Worm (Caenorhabditis elegans): Measurements from ENCODE around the gene ubh-4.

ubh-4 gene

DNA sequence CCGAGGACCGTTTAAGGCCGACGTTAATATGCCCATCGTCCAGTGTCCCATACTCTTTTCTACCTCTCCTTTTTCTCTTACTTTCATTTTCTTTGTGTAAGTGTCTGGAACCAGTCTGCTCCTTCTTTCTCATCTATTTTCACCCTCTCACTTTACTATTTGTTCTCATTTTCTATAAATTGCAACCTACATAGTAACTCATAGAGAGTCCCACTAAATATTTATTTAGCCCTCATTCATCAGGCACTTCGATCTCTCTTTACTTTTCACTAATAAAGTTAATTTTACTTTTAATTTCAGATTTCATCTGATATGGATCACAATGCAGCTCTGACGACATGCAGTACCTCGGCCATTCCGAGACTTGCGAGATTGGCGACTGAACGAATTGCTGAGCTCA lies 22.0 kb downstream of the ubh-4 start, which contains the start of gene zyg-11:
Gene zyg-11 (plus strand): TSS at position 301 of the 400 bp plus-strand sequence.
- TF ChIP-seq unc-55 (GFP tag; optimal IDR thresholded peaks at IDR 0.05) (no peak), syd-9 (tag; optimal IDR thresholded peaks at IDR 0.05) (no peak), nfya-1 (tag; optimal IDR thresholded peaks at IDR 0.05) (no peak), T23F11.4 (GFP tag; optimal IDR thresholded peaks at IDR 0.05) (no peak), fkh-6 (tag; optimal IDR thresholded peaks at IDR 0.05) (no peak), sox-2 (GFP tag; IDR thresholded peaks at IDR 0.05) (no peak), fkh-10 (GFP tag; optimal IDR thresholded peaks at IDR 0.05) (no peak), mec-3 (tag; optimal IDR thresholded peaks at IDR 0.05; ENCODE audit: borderline replicate concordance) (no peak), ceh-48 (tag; optimal IDR thresholded peaks at IDR 0.05) (no peak), ets-4 (tag; optimal IDR thresholded peaks at IDR 0.05) (no peak), pag-3 (tag; optimal IDR thresholded peaks at IDR 0.05; ENCODE audit: borderline replicate concordance) (no peak), sox-4 (tag; optimal IDR thresholded peaks at IDR 0.05) (no peak), fax-1 (tag; optimal IDR thresholded peaks at IDR 0.05) (no peak)

DNA sequence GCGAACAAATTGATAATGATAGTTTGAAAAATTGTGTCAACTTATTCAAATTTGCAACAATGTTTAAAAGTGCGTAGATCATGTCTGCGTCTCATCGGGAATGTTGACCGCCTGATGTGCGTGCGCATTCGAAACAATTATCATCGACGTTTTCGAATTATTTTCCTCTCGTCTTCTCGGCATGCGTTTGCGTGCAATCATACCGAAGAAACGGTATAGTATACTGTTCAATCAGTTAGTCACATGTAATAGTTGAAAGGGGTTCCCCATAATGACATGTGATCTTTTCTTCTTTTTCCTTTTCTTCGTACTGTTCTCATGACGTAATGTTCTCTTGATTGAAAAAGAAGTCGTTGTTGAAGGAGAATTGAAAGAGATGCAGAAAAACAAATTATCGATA lies 22.6 kb downstream of the ubh-4 start:
- TF ChIP-seq ceh-48 (tag; optimal IDR thresholded peaks at IDR 0.05) = no peak
- peak; percentile 78 for TF ChIP-seq hlh-30 (tag; optimal IDR thresholded peaks at IDR 0.05; ENCODE audit: insufficient read depth)
- no peak for TF ChIP-seq ceh-30 (tag; optimal IDR thresholded peaks at IDR 0.05)

DNA sequence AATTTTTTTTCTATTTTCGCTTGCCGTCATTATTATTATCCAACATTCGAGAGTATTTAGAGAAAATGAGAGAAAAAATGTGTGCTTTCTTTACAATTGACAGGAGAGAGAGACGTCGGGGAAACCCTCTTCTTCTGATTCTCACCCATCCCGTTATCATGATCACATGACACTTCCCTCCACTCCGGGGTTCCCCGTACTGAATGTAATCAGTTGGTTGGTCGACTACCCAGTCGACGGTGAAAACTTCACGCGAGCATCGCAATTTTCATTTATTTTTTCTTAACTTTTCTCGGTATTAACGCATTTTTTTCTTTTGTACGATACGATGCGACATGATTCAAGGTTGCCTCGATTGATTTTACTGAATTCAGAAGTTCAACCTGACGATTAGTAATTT lies 23.2 kb downstream of the ubh-4 start:
- TF ChIP-seq ahr-1 (tag; optimal IDR thresholded peaks at IDR 0.05) (no peak), hlh-30 (tag; optimal IDR thresholded peaks at IDR 0.05; ENCODE audit: insufficient read depth) (peak; percentile 69)

DNA sequence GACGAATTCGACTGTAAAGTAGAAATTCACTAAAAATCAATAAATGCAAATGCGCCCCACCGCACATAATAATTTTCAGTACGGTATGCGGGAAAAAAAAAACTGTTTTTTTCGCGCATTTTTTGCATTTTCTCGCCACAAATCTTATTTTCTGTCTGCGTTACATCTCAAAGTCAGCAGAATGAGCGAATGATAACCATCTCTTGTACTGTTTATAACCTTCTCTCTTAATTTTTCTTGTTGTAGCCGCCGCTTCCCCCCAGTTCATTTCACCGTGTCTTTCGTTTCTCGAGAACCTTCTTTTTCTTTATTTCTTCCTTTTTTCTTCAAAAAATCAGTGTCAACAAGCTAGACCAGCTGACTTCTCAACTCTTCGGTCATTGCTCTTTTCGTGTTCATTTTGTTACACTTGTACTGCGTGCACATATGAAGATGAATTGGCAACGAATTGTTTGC lies 23.9 kb downstream of the ubh-4 start:
- TF ChIP-seq unc-86 (tag; optimal IDR thresholded peaks at IDR 0.05) = no peak
- TF ChIP-seq gmeb-2 (tag; optimal IDR thresholded peaks at IDR 0.05) = no peak
- TF ChIP-seq dve-1 (tag; optimal IDR thresholded peaks at IDR 0.05) = no peak
- no peak for TF ChIP-seq tbx-2 (tag; optimal IDR thresholded peaks at IDR 0.05)
- no peak for TF ChIP-seq unc-55 (GFP tag; optimal IDR thresholded peaks at IDR 0.05)
- no peak for TF ChIP-seq tbx-7 (tag; optimal IDR thresholded peaks at IDR 0.05)
- TF ChIP-seq fax-1 (tag; optimal IDR thresholded peaks at IDR 0.05) = no peak
- no peak for TF ChIP-seq elt-4 (tag; optimal IDR thresholded peaks at IDR 0.05)
- TF ChIP-seq F13H6.1 (tag; optimal IDR thresholded peaks at IDR 0.05) = no peak
- TF ChIP-seq odd-2 (tag; optimal IDR thresholded peaks at IDR 0.05) = no peak
- no peak for TF ChIP-seq ceh-6 (GFP tag; optimal IDR thresholded peaks at IDR 0.05)
- no peak for TF ChIP-seq pha-2 (tag; optimal IDR thresholded peaks at IDR 0.05)

DNA sequence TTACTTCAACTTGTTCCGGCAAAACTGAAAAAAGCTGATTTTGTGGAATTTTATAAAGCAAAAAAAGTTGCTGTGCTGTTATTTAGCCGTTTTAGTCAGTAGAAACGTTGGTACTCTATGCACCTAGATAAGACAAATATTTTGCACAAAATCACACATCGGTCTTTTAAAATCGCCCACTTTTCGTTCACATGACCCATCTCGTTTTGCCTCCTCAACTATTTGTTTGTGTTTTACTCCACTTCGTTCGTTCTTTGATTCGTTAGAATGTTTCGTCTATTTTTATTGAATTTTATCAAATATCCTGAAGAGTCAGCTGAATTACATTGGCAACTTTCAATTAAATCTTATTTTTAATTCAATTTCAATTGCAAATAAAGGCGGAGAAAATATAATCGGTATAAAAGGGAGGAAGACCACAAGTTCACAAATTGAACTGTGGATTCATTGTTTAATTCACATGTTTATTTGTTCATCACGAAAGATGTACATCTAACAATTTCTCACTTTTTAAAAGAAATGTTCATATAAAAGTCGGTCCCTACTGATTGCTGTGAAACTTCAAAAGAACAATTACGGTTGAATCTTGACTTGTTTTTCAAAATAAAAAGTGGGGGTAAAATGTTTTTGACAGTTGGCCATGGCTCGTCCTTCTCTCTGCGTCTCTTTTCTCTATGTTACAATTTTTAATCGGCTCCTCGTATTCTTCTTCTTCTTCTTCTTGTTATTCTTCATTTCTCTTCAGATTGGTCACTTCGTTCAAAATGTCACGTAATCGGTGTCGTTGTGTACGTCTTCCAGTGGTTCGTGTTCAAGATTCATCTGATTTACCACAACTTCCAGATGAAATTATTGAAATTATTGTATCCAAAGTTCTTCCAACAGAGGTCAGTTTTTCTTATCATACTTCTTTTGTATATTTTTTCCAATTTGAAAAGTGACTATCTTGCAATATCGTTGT lies 27.0 kb downstream of the ubh-4 start, which contains the start of gene DH11.2:
Gene DH11.2 (plus strand): TSS at position 746 of the 961 bp plus-strand sequence.
- TF ChIP-seq T23F11.4 (GFP tag; optimal IDR thresholded peaks at IDR 0.05) = no peak
- no peak for TF ChIP-seq eyg-1 (tag; optimal IDR thresholded peaks at IDR 0.05)
- TF ChIP-seq nhr-11 (tag; optimal IDR thresholded peaks at IDR 0.05) = no peak
- TF ChIP-seq unc-86 (tag; optimal IDR thresholded peaks at IDR 0.05) = no peak
- no peak for TF ChIP-seq npax-4 (tag; optimal IDR thresholded peaks at IDR 0.05)
- no peak for TF ChIP-seq tbx-7 (tag; optimal IDR thresholded peaks at IDR 0.05)
- no peak for TF ChIP-seq che-1 (tag; optimal IDR thresholded peaks at IDR 0.05)
- no peak for TF ChIP-seq pax-1 (tag; optimal IDR thresholded peaks at IDR 0.05)
- no peak for TF ChIP-seq ref-2 (tag; optimal IDR thresholded peaks at IDR 0.05)
- TF ChIP-seq syd-9 (tag; optimal IDR thresholded peaks at IDR 0.05) = no peak
- TF ChIP-seq unc-3 (GFP tag; conservative IDR thresholded peaks at IDR 0.05) = no peak
- no peak for TF ChIP-seq unc-3 (tag; optimal IDR thresholded peaks at IDR 0.05)

All from whole organism, late embryonic.